Fruit fly (Drosophila melanogaster) whole organism, prepupa: Measurements from ENCODE around the gene hec.

Source experiments
- CG10631 ChIP-seq: fragments of 200-800 bp; sonication (Bioruptor generic); optimal IDR thresholded peaks from 2 replicates; lab custom pipeline; 2016; ENCODE audit warnings: missing biosample characterization, missing genetic modification characterization
- CG10669 ChIP-seq: fragments of 200-800 bp; sonication (Bioruptor generic); optimal IDR thresholded peaks from 3 replicates; lab custom pipeline; 2018; ENCODE audit warnings: missing biosample characterization, mild to moderate bottlenecking, missing genetic modification characterization, moderate library complexity
- CG11762 ChIP-seq: fragments of 200-800 bp; sonication (Bioruptor generic); optimal IDR thresholded peaks from 3 replicates; lab custom pipeline; 2016; ENCODE audit warnings: missing biosample characterization, missing genetic modification characterization; ENCODE audit not compliant: insufficient read depth
- CG11902 ChIP-seq: fragments of 200-800 bp; sonication (Bioruptor generic); optimal IDR thresholded peaks from 3 replicates; lab custom pipeline; 2016; ENCODE audit warnings: missing biosample characterization, missing genetic modification characterization
- CG15336 ChIP-seq: fragments of 200-800 bp; sonication (Bioruptor generic); IDR thresholded peaks from 2 replicates; pipeline ENCODE4 v1.3.6; 2022; ENCODE audit warnings: missing biosample characterization, missing genetic modification characterization
- CG1621 ChIP-seq: fragments of 200-800 bp; sonication (Bioruptor generic); optimal IDR thresholded peaks from 3 replicates; lab custom pipeline; 2018; ENCODE audit warnings: missing biosample characterization, mild to moderate bottlenecking, missing genetic modification characterization
- CG16779 ChIP-seq: fragments of 200-800 bp; sonication (Bioruptor generic); optimal IDR thresholded peaks from 3 replicates; lab custom pipeline; 2017; ENCODE audit warnings: missing biosample characterization, mild to moderate bottlenecking, missing genetic modification characterization
- CG31627 ChIP-seq: fragments of 200-800 bp; sonication (Bioruptor generic); optimal IDR thresholded peaks from 3 replicates; lab custom pipeline; 2016; ENCODE audit warnings: missing biosample characterization, missing genetic modification characterization
- CG32006 ChIP-seq: fragments of 200-800 bp; sonication (Bioruptor generic); optimal IDR thresholded peaks from 3 replicates; lab custom pipeline; 2017; ENCODE audit warnings: missing biosample characterization, mild to moderate bottlenecking, missing genetic modification characterization
- CG34406 ChIP-seq: fragments of 200-800 bp; sonication (Bioruptor generic); optimal IDR thresholded peaks from 3 replicates; lab custom pipeline; 2016; ENCODE audit warnings: missing biosample characterization, missing genetic modification characterization
- CG3919 ChIP-seq: fragments of 200-800 bp; sonication (Bioruptor generic); optimal IDR thresholded peaks from 3 replicates; lab custom pipeline; 2016; ENCODE audit warnings: missing biosample characterization, missing genetic modification characterization
- CG6163 ChIP-seq: fragments of 200-800 bp; sonication (Bioruptor generic); IDR thresholded peaks from 3 replicates; pipeline ENCODE4 v1.3.6; 2022; ENCODE audit warnings: missing biosample characterization, missing genetic modification characterization
- CG6276 ChIP-seq: fragments of 200-800 bp; sonication (Bioruptor generic); optimal IDR thresholded peaks from 2 replicates; lab custom pipeline; 2017; ENCODE audit warnings: missing biosample characterization, mild to moderate bottlenecking, missing genetic modification characterization
- CG6792 ChIP-seq: fragments of 200-800 bp; sonication (Bioruptor generic); optimal IDR thresholded peaks from 3 replicates; lab custom pipeline; 2016; ENCODE audit warnings: missing biosample characterization, missing genetic modification characterization
- CG6808 ChIP-seq: fragments of 200-800 bp; sonication (Bioruptor generic); optimal IDR thresholded peaks from 3 replicates; lab custom pipeline; 2017; ENCODE audit warnings: missing biosample characterization, missing genetic modification characterization, mild to moderate bottlenecking, moderate library complexity, missing genetic modification reagents
- CG6854 ChIP-seq: fragments of 200-800 bp; sonication (Bioruptor generic); optimal IDR thresholded peaks from 2 replicates; lab custom pipeline; 2017; ENCODE audit warnings: missing biosample characterization, mild to moderate bottlenecking, missing genetic modification characterization
- CG7368 ChIP-seq: fragments of 200-800 bp; sonication (Bioruptor generic); optimal IDR thresholded peaks from 3 replicates; lab custom pipeline; 2016; ENCODE audit warnings: missing biosample characterization, missing genetic modification characterization
- CG8119 ChIP-seq: fragments of 200-800 bp; sonication (Bioruptor generic); IDR thresholded peaks from 3 replicates; pipeline ENCODE4 v1.3.6; 2022; ENCODE audit warnings: missing biosample characterization, missing genetic modification characterization
- CG8319 ChIP-seq: fragments of 200-800 bp; sonication (Bioruptor generic); optimal IDR thresholded peaks from 3 replicates; lab custom pipeline; 2016; ENCODE audit warnings: missing biosample characterization, missing genetic modification characterization
- CG9139 ChIP-seq: fragments of 200-800 bp; sonication (Bioruptor generic); optimal IDR thresholded peaks from 3 replicates; lab custom pipeline; 2017; ENCODE audit warnings: missing biosample characterization, mild to moderate bottlenecking, missing genetic modification characterization
- Eip75B ChIP-seq: fragments of 200-800 bp; sonication (Bioruptor generic); optimal IDR thresholded peaks from 3 replicates; lab custom pipeline; 2016; ENCODE audit warnings: missing biosample characterization, missing genetic modification characterization
- Eip93F ChIP-seq: fragments of 200-800 bp; sonication (Bioruptor generic); optimal IDR thresholded peaks from 2 replicates; lab custom pipeline; 2016; ENCODE audit warnings: missing biosample characterization, mild to moderate bottlenecking, missing genetic modification characterization
- Hr38 ChIP-seq: sonication (Bioruptor generic); optimal IDR thresholded peaks from 2 replicates; lab custom pipeline; 2016; ENCODE audit warnings: missing biosample characterization, missing genetic modification characterization
- Hr39 ChIP-seq: fragments of 200-800 bp; sonication (Bioruptor generic); optimal IDR thresholded peaks from 2 replicates; lab custom pipeline; 2016; ENCODE audit warnings: missing biosample characterization, missing genetic modification characterization
- Hr4 ChIP-seq: fragments of 200-800 bp; sonication (Bioruptor generic); optimal IDR thresholded peaks from 3 replicates; lab custom pipeline; 2016; ENCODE audit warnings: missing biosample characterization, missing genetic modification characterization
- Lpt ChIP-seq: fragments of 200-800 bp; sonication (Bioruptor generic); optimal IDR thresholded peaks from 3 replicates; lab custom pipeline; 2016; ENCODE audit warnings: missing biosample characterization, missing genetic modification characterization
- Met ChIP-seq: fragments of 200-800 bp; sonication (Bioruptor generic); optimal IDR thresholded peaks from 3 replicates; lab custom pipeline; 2016; ENCODE audit warnings: missing biosample characterization, missing genetic modification characterization
- OdsH ChIP-seq: fragments of 200-800 bp; sonication (Bioruptor generic); optimal IDR thresholded peaks from 3 replicates; lab custom pipeline; 2016; ENCODE audit warnings: missing biosample characterization, missing genetic modification characterization
- Sox102F ChIP-seq: fragments of 200-800 bp; sonication (Bioruptor generic); optimal IDR thresholded peaks from 2 replicates; lab custom pipeline; 2016; ENCODE audit warnings: missing biosample characterization, mild to moderate bottlenecking, missing genetic modification characterization
- Sox14 ChIP-seq: fragments of 200-800 bp; sonication (Bioruptor generic); optimal IDR thresholded peaks from 3 replicates; lab custom pipeline; 2016; ENCODE audit warnings: missing biosample characterization, missing genetic modification characterization
- Sox15 ChIP-seq: fragments of 200-800 bp; sonication (Bioruptor generic); optimal IDR thresholded peaks from 3 replicates; lab custom pipeline; 2016; ENCODE audit warnings: missing biosample characterization, missing genetic modification characterization
- achi ChIP-seq: fragments of 200-800 bp; sonication (Bioruptor generic); optimal IDR thresholded peaks from 3 replicates; lab custom pipeline; 2016; ENCODE audit warnings: missing biosample characterization, missing genetic modification characterization
- acj6 ChIP-seq: fragments of 200-800 bp; sonication (Bioruptor generic); optimal IDR thresholded peaks from 3 replicates; lab custom pipeline; 2016; ENCODE audit warnings: missing biosample characterization, missing genetic modification characterization
- cyc ChIP-seq: fragments of 200-800 bp; sonication (Bioruptor generic); optimal IDR thresholded peaks from 3 replicates; lab custom pipeline; 2016; ENCODE audit warnings: missing biosample characterization, missing genetic modification characterization
- dac ChIP-seq: fragments of 200-800 bp; sonication (Bioruptor generic); optimal IDR thresholded peaks from 2 replicates; lab custom pipeline; 2017; ENCODE audit warnings: missing biosample characterization, mild to moderate bottlenecking, missing genetic modification characterization
- dsx ChIP-seq: fragments of 200-800 bp; optimal IDR thresholded peaks from 3 replicates; lab custom pipeline; 2019; ENCODE audit warnings: missing biosample characterization, mild to moderate bottlenecking, missing genetic modification characterization, moderate library complexity; ENCODE audit not compliant: poor library complexity, severe bottlenecking
- eg ChIP-seq: fragments of 200-800 bp; sonication (Bioruptor generic); IDR thresholded peaks from 3 replicates; pipeline ENCODE4 v1.3.6; 2022; ENCODE audit warnings: missing biosample characterization, missing genetic modification characterization
- fd59A ChIP-seq: fragments of 200-800 bp; sonication (Bioruptor generic); optimal IDR thresholded peaks from 2 replicates; lab custom pipeline; 2017; ENCODE audit warnings: missing biosample characterization, mild to moderate bottlenecking, missing genetic modification characterization, missing genetic modification reagents
- fd85E ChIP-seq: fragments of 200-800 bp; sonication (Bioruptor generic); optimal IDR thresholded peaks from 3 replicates; lab custom pipeline; 2016; ENCODE audit warnings: missing biosample characterization, missing genetic modification characterization
- lz ChIP-seq: fragments of 200-800 bp; sonication (Bioruptor generic); optimal IDR thresholded peaks from 3 replicates; lab custom pipeline; 2016; ENCODE audit warnings: missing biosample characterization, missing genetic modification characterization
- net ChIP-seq: fragments of 200-800 bp; sonication (Bioruptor generic); optimal IDR thresholded peaks from 3 replicates; lab custom pipeline; 2016; ENCODE audit warnings: missing biosample characterization, missing genetic modification characterization
- salr ChIP-seq, 2 experiments: fragments of 200-800 bp; sonication (Bioruptor generic); optimal IDR thresholded peaks; 3 replicates each; lab custom pipeline; 2016 to 2018; ENCODE audit warnings: missing biosample characterization in 2 of 2, missing genetic modification characterization in 2 of 2, mild to moderate bottlenecking in 1 of 2
- ss ChIP-seq, 2 experiments: fragments of 200-800 bp; sonication (Bioruptor generic); optimal IDR thresholded peaks; 2 replicates in 1 of 2; 3 replicates in 1 of 2; lab custom pipeline; 2017 to 2018; ENCODE audit warnings: mild to moderate bottlenecking in 2 of 2, missing biosample characterization in 2 of 2, missing genetic modification characterization in 2 of 2, moderate library complexity in 1 of 2
- svp ChIP-seq: fragments of 200-800 bp; sonication (Bioruptor generic); peaks from one replicate; lab custom pipeline; 2016; ENCODE audit warnings: missing biosample characterization, missing genetic modification characterization
- topi ChIP-seq: fragments of 200-800 bp; sonication (Bioruptor generic); optimal IDR thresholded peaks from 3 replicates; lab custom pipeline; 2016; ENCODE audit warnings: missing biosample characterization, missing genetic modification characterization
- vri ChIP-seq: fragments of 200-800 bp; sonication (Bioruptor generic); optimal IDR thresholded peaks from 3 replicates; lab custom pipeline; 2016; ENCODE audit warnings: missing biosample characterization, mild to moderate bottlenecking, missing genetic modification characterization

The hec gene

dm6 chrX:12925426-12926256, 31.6 kb downstream of the hec start (continued):
- TF ChIP-seq CG34406 (no peak), topi (GFP tag; lab: Kevin White, UChicago) (peak; percentile 19), fd59A (GFP tag; lab: Kevin White, UChicago) (no peak), lz (GFP tag; lab: Kevin White, UChicago) (no peak), Sox15 (GFP tag; lab: Kevin White, UChicago) (no peak), CG11902 (GFP tag; lab: Kevin White, UChicago) (no peak), CG10669 (GFP tag; lab: Kevin White, UChicago) (peak; percentile 10), svp (GFP tag; lab: Kevin White, UChicago) (no peak), Lpt (GFP tag; lab: Kevin White, UChicago) (no peak), CG8119 (GFP tag; lab: Robert Waterston, UW) (peak; percentile 50), Eip75B (GFP tag; lab: Kevin White, UChicago) (no peak), Met (GFP tag; lab: Kevin White, UChicago) (peak; percentile 10), salr (GFP tag; optimal IDR thresholded peaks at IDR 0.05; lab: Kevin White, UChicago) (no peak), Eip93F (GFP tag; lab: Kevin White, UChicago) (no peak), net (GFP tag; lab: Kevin White, UChicago) (no peak), Hr4 (GFP tag; lab: Kevin White, UChicago) (no peak), vri (GFP tag; lab: Kevin White, UChicago) (no peak), acj6 (GFP tag; lab: Kevin White, UChicago) (peak; percentile 34), CG1621 (tag; lab: Kevin White, UChicago) (no peak), CG16779 (tag; lab: Kevin White, UChicago) (no peak), CG11762 (GFP tag; lab: Kevin White, UChicago) (no peak), CG10631 (GFP tag; lab: Kevin White, UChicago) (peak; percentile 31), CG32006 (GFP tag; lab: Kevin White, UChicago) (peak; percentile 17)

- no peak for TF ChIP-seq CG16779 (tag; lab: Kevin White, UChicago)
- TF ChIP-seq Hr38 (GFP tag; lab: Kevin White, UChicago) = no peak
- no peak for TF ChIP-seq OdsH (GFP tag; lab: Kevin White, UChicago)
- TF ChIP-seq CG6276 (GFP tag; lab: Kevin White, UChicago) = no peak
- TF ChIP-seq ss (GFP tag; optimal IDR thresholded peaks at IDR 0.05; lab: Kevin White, UChicago) = peak in 1 of 2 experiments; percentile 0
- no peak for TF ChIP-seq CG7368 (GFP tag; lab: Kevin White, UChicago)
- TF ChIP-seq CG6808 (GFP tag; lab: Kevin White, UChicago) = no peak
- no peak for TF ChIP-seq Hr4 (GFP tag; lab: Kevin White, UChicago)
- no peak for TF ChIP-seq Met (GFP tag; lab: Kevin White, UChicago)
- no peak for TF ChIP-seq fd85E (GFP tag; lab: Kevin White, UChicago)
- peak; percentile 36 for TF ChIP-seq topi (GFP tag; lab: Kevin White, UChicago)
- no peak for TF ChIP-seq CG1621 (tag; lab: Kevin White, UChicago)
- no peak for TF ChIP-seq CG6792 (GFP tag; lab: Kevin White, UChicago)
- TF ChIP-seq Hr39 (GFP tag; lab: Kevin White, UChicago) = no peak
- peak; percentile 36; the same call in 1 of the 3 replicates for TF ChIP-seq CG6163 (GFP tag; lab: Robert Waterston, UW)
- TF ChIP-seq CG15336 (GFP tag; lab: Robert Waterston, UW) = no peak
- no peak for TF ChIP-seq CG3919 (GFP tag; lab: Kevin White, UChicago)
- TF ChIP-seq dac = no peak
- TF ChIP-seq CG9139 (GFP tag; lab: Kevin White, UChicago) = no peak
- peak; percentile 2 for TF ChIP-seq CG31627
- no peak for TF ChIP-seq eg (GFP tag; lab: Robert Waterston, UW)
- no peak for TF ChIP-seq acj6 (GFP tag; lab: Kevin White, UChicago)
- peak; percentile 12 for TF ChIP-seq Sox102F (GFP tag; lab: Kevin White, UChicago)
- TF ChIP-seq CG8319 (GFP tag; lab: Kevin White, UChicago) = no peak
- TF ChIP-seq achi = no peak
- no peak for TF ChIP-seq CG11902 (GFP tag; lab: Kevin White, UChicago)
- no peak for TF ChIP-seq CG10631 (GFP tag; lab: Kevin White, UChicago)
- TF ChIP-seq CG6854 = no peak
- peak; percentile 14 for TF ChIP-seq cyc (GFP tag; lab: Kevin White, UChicago)
- no peak for TF ChIP-seq salr (GFP tag; optimal IDR thresholded peaks at IDR 0.05; lab: Kevin White, UChicago)
- no peak for TF ChIP-seq dsx (GFP tag; lab: Kevin White, UChicago)
- peak; percentile 1 for TF ChIP-seq Sox14 (GFP tag; lab: Kevin White, UChicago)
- no peak for TF ChIP-seq CG34406
These were observed 33.9 kb downstream of the hec start for dm6 chrX:12923258-12923901.
